Worm (Caenorhabditis elegans) whole organism, L4/young adult: ENCODE data around the gene polk-1.

ENCODE experiments used
- W03F9.2 ChIP-seq: fragments of 150-350 bp; optimal IDR thresholded peaks from 2 replicates; lab custom pipeline; 2014; ENCODE audit warnings: missing biosample characterization, missing genetic modification characterization
- dao-5 ChIP-seq: sonication (generic microtip); optimal IDR thresholded peaks from 2 replicates; lab custom pipeline; 2016; ENCODE audit warnings: missing genotype, missing genetic modification characterization, moderate library complexity, missing compliant biosample characterization
- him-1 ChIP-seq: sonication (generic microtip); optimal IDR thresholded peaks from 2 replicates; lab custom pipeline; 2016; ENCODE audit warnings: missing genotype, missing genetic modification reagents, missing genetic modification characterization, missing compliant biosample characterization

DNA sequence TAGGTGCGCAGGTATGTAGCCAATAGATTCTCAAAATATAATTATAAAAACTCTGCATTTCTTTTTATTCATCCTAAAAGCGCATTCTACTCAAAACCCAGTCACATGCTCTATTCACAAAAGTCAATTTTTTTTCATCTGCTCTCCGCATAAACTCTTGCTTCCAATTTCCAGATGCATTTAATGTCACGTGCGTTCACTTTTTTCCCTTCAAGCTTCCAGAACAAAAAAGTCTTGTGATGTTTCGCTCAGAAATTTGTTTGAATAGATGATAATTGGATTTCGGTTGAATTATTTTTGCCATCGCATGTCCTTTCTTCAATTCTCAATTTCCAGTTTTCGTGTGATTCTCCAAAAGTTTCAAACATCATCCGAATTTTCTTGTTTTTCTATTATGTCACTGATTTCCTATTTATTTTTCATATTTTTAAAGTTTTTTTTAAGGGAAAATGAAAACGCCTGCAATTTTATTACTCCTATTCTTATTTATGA lies 36.6 kb upstream of the polk-1 start, which contains the start of gene F22B7.1:
- no peak for TF ChIP-seq him-1
- no peak for TF ChIP-seq W03F9.2 (tag; lab: Kevin White, UChicago)
- no peak for TF ChIP-seq dao-5 (tag; lab: Kevin White, UChicago)
